Worm (Caenorhabditis elegans) whole organism, L3 larva: ENCODE measurements around the gene rbm-34.
A peak's percentile ranks its signal among the peaks of the same experiment; 100 is the strongest.

ENCODE experiments used
- R02D3.7 ChIP-seq: fragments of 150-350 bp; optimal IDR thresholded peaks from 2 replicates; lab custom pipeline; 2014; ENCODE audit warnings: missing biosample characterization, missing genetic modification characterization
- ZK546.5 ChIP-seq: sonication (generic microtip); optimal IDR thresholded peaks from 2 replicates; lab custom pipeline; 2017; ENCODE audit warnings: missing biosample characterization, missing genetic modification characterization
- aly-2 ChIP-seq: fragments of 150-350 bp; optimal IDR thresholded peaks from 2 replicates; lab custom pipeline; 2014; ENCODE audit warnings: missing biosample characterization, missing genetic modification characterization
- ama-1 ChIP-seq: fragments of 150-350 bp; optimal IDR thresholded peaks from 2 replicates; lab custom pipeline; 2018
- ceh-16 ChIP-seq: sonication (generic microtip); optimal IDR thresholded peaks from 2 replicates; lab custom pipeline; 2017; ENCODE audit warnings: missing biosample characterization, missing genetic modification characterization
- ceh-28 ChIP-seq: fragments of 150-350 bp; optimal IDR thresholded peaks from 2 replicates; lab custom pipeline; 2014; ENCODE audit warnings: missing biosample characterization, missing genetic modification reagents, missing genetic modification characterization
- ceh-82 ChIP-seq: fragments of 150-350 bp; optimal IDR thresholded peaks from 2 replicates; lab custom pipeline; 2014; ENCODE audit warnings: missing biosample characterization, missing genetic modification characterization
- ceh-9 ChIP-seq: sonication (generic microtip); optimal IDR thresholded peaks from 2 replicates; lab custom pipeline; 2018; ENCODE audit warnings: missing biosample characterization, missing genetic modification characterization
- daf-12 ChIP-seq: fragments of 150-350 bp; optimal IDR thresholded peaks from 2 replicates; lab custom pipeline; 2014; ENCODE audit warnings: missing biosample characterization, missing genetic modification reagents, missing genetic modification characterization
- egl-27 ChIP-seq: sonication (generic microtip); optimal IDR thresholded peaks from 4 replicates; lab custom pipeline; 2017; ENCODE audit warnings: missing biosample characterization, missing genetic modification reagents, missing genetic modification characterization
- egl-5 ChIP-seq: fragments of 150-350 bp; optimal IDR thresholded peaks from 2 replicates; lab custom pipeline; 2017; ENCODE audit warnings: missing biosample characterization, missing genetic modification reagents, missing genetic modification characterization, inconsistent platforms
- elt-1 ChIP-seq: fragments of 150-350 bp; optimal IDR thresholded peaks from 2 replicates; lab custom pipeline; 2014; ENCODE audit warnings: missing biosample characterization, missing genetic modification characterization
- elt-2 ChIP-seq: sonication (generic microtip); optimal IDR thresholded peaks from 2 replicates; lab custom pipeline; 2016; ENCODE audit warnings: missing genetic modification reagents, mild to moderate bottlenecking, missing genetic modification characterization, missing compliant biosample characterization
- elt-3 ChIP-seq, 3 experiments: fragments of 150-350 bp in 1 of 3; sonication (generic microtip) in 2 of 3; optimal IDR thresholded peaks; 2 replicates in 2 of 3; 4 replicates in 1 of 3; lab custom pipeline; 2014 to 2017; ENCODE audit warnings: missing biosample characterization in 3 of 3, missing genetic modification characterization in 3 of 3
- eor-1 ChIP-seq, 2 experiments: fragments of 150-350 bp; optimal IDR thresholded peaks; 2 replicates each; lab custom pipeline; 2014 to 2018; ENCODE audit warnings: missing biosample characterization in 2 of 2, missing genetic modification characterization in 2 of 2
- fkh-10 ChIP-seq: sonication (generic microtip); optimal IDR thresholded peaks from 2 replicates; lab custom pipeline; 2017; ENCODE audit warnings: missing biosample characterization, missing genetic modification reagents, missing genetic modification characterization
- fos-1 ChIP-seq: fragments of 150-350 bp; optimal IDR thresholded peaks from 2 replicates; lab custom pipeline; 2014; ENCODE audit warnings: missing biosample characterization, missing genetic modification characterization
- hmg-11 ChIP-seq: sonication (generic microtip); optimal IDR thresholded peaks from 2 replicates; lab custom pipeline; 2016; ENCODE audit warnings: missing genetic modification characterization, missing compliant biosample characterization
- jun-1 ChIP-seq: fragments of 150-350 bp; optimal IDR thresholded peaks from 2 replicates; lab custom pipeline; 2014; ENCODE audit warnings: missing biosample characterization, missing genetic modification reagents, missing genetic modification characterization
- lin-15B ChIP-seq: fragments of 150-350 bp; optimal IDR thresholded peaks from 2 replicates; lab custom pipeline; 2014; ENCODE audit warnings: missing biosample characterization, missing genetic modification characterization
- lin-39 ChIP-seq: fragments of 150-350 bp; optimal IDR thresholded peaks from 2 replicates; lab custom pipeline; 2018; ENCODE audit warnings: missing biosample characterization, missing genetic modification reagents, missing genetic modification characterization
- mdl-1 ChIP-seq: fragments of 150-350 bp; optimal IDR thresholded peaks from 2 replicates; lab custom pipeline; 2014; ENCODE audit warnings: missing biosample characterization, missing genetic modification characterization
- mml-1 ChIP-seq: fragments of 150-350 bp; sonication (generic microtip); optimal IDR thresholded peaks from 3 replicates; lab custom pipeline; 2014; ENCODE audit warnings: missing biosample characterization, missing genetic modification characterization
- nfya-1 ChIP-seq: sonication (generic microtip); optimal IDR thresholded peaks from 2 replicates; lab custom pipeline; 2017; ENCODE audit warnings: missing genetic modification characterization, mild to moderate bottlenecking, missing compliant biosample characterization, antibody characterized with exemption, moderate library complexity; ENCODE audit not compliant: insufficient read depth
- nhr-11 ChIP-seq: fragments of 150-350 bp; optimal IDR thresholded peaks from 2 replicates; lab custom pipeline; 2014; ENCODE audit warnings: missing biosample characterization, missing genetic modification characterization
- nhr-12 ChIP-seq: fragments of 150-350 bp; optimal IDR thresholded peaks from 2 replicates; lab custom pipeline; 2014; ENCODE audit warnings: missing biosample characterization, missing genetic modification characterization
- nhr-23 ChIP-seq: fragments of 150-350 bp; optimal IDR thresholded peaks from 2 replicates; lab custom pipeline; 2014; ENCODE audit warnings: missing biosample characterization, missing genetic modification reagents, missing genetic modification characterization
- nhr-237 ChIP-seq: fragments of 150-350 bp; optimal IDR thresholded peaks from 2 replicates; lab custom pipeline; 2014; ENCODE audit warnings: missing biosample characterization, missing genetic modification characterization
- nhr-25 ChIP-seq: sonication (generic microtip); optimal IDR thresholded peaks from 2 replicates; lab custom pipeline; 2017; ENCODE audit warnings: missing biosample characterization, missing genetic modification characterization
- nhr-28 ChIP-seq: fragments of 150-350 bp; optimal IDR thresholded peaks from 2 replicates; lab custom pipeline; 2014; ENCODE audit warnings: missing biosample characterization, missing genetic modification characterization
- nhr-43 ChIP-seq: sonication (generic microtip); optimal IDR thresholded peaks from 2 replicates; lab custom pipeline; 2016; ENCODE audit warnings: mild to moderate bottlenecking, missing genetic modification characterization, missing compliant biosample characterization; ENCODE audit not compliant: poor library complexity, severe bottlenecking
- nhr-67 ChIP-seq: fragments of 150-350 bp; optimal IDR thresholded peaks from 2 replicates; lab custom pipeline; 2014; ENCODE audit warnings: missing biosample characterization, missing genetic modification characterization
- nhr-76 ChIP-seq: fragments of 150-350 bp; sonication (generic microtip); optimal IDR thresholded peaks from 5 replicates; lab custom pipeline; 2014; ENCODE audit warnings: missing biosample characterization, missing genetic modification characterization
- nhr-77 ChIP-seq: fragments of 150-350 bp; optimal IDR thresholded peaks from 2 replicates; lab custom pipeline; 2014; ENCODE audit warnings: missing biosample characterization, missing genetic modification characterization
- pha-4 ChIP-seq: fragments of 150-350 bp; optimal IDR thresholded peaks from 2 replicates; lab custom pipeline; 2014; ENCODE audit warnings: missing biosample characterization, missing genetic modification reagents, missing genetic modification characterization
- pqm-1 ChIP-seq: fragments of 150-350 bp; optimal IDR thresholded peaks from 2 replicates; lab custom pipeline; 2017; ENCODE audit warnings: missing biosample characterization, missing genetic modification characterization, inconsistent platforms
- sea-2 ChIP-seq: fragments of 150-350 bp; sonication (generic microtip); optimal IDR thresholded peaks from 4 replicates; lab custom pipeline; 2014; ENCODE audit warnings: missing biosample characterization, missing genetic modification reagents, missing genetic modification characterization
- skn-1 ChIP-seq: fragments of 150-350 bp; optimal IDR thresholded peaks from 2 replicates; lab custom pipeline; 2014; ENCODE audit warnings: missing biosample characterization, missing genetic modification characterization
- snpc-4 ChIP-seq: fragments of 150-350 bp; optimal IDR thresholded peaks from 2 replicates; lab custom pipeline; 2014; ENCODE audit warnings: missing biosample characterization, missing genetic modification characterization
- unc-39 ChIP-seq: sonication (generic microtip); optimal IDR thresholded peaks from 4 replicates; lab custom pipeline; 2017; ENCODE audit warnings: missing biosample characterization, missing genetic modification characterization
- unc-62 ChIP-seq: fragments of 150-350 bp; sonication (generic microtip); optimal IDR thresholded peaks from 4 replicates; lab custom pipeline; 2014; ENCODE audit warnings: missing biosample characterization, missing genetic modification reagents, missing genetic modification characterization
- zag-1 ChIP-seq: fragments of 150-350 bp; optimal IDR thresholded peaks from 2 replicates; lab custom pipeline; 2014; ENCODE audit warnings: missing biosample characterization, missing genetic modification characterization
- ztf-11 ChIP-seq: fragments of 150-350 bp; optimal IDR thresholded peaks from 2 replicates; lab custom pipeline; 2014; ENCODE audit warnings: missing biosample characterization, missing genetic modification characterization
- ztf-4 ChIP-seq: fragments of 150-350 bp; optimal IDR thresholded peaks from 2 replicates; lab custom pipeline; 2014; ENCODE audit warnings: missing biosample characterization, missing genetic modification characterization

Gene rbm-34

ce11 chrIV:12043054-12043453, 42.2 kb upstream of the rbm-34 start:
- TF ChIP-seq elt-2 (tag; lab: Kevin White, UChicago) (peak; percentile 39), nhr-237 (tag; lab: Kevin White, UChicago) (no peak), pqm-1 (peak; percentile 4)
- TF ChIP-seq, all 47 proteins: peak for 2

ce11 chrIV:12044844-12045738, 40.1 kb upstream of the rbm-34 start:
- no peak for TF ChIP-seq fos-1 (tag; lab: Kevin White, UChicago)
- peak; percentile 8 for TF ChIP-seq elt-1 (tag; lab: Kevin White, UChicago)
- no peak for TF ChIP-seq hmg-11 (tag; lab: Kevin White, UChicago)
- TF ChIP-seq nhr-23, result peak; percentile 60
- no peak for TF ChIP-seq lin-39 (tag; lab: Kevin White, UChicago)
- TF ChIP-seq nhr-28 (tag; lab: Kevin White, UChicago), result no peak
- TF ChIP-seq aly-2 (tag; lab: Kevin White, UChicago), result no peak
- TF ChIP-seq mdl-1, result no peak
- TF ChIP-seq nhr-43 (tag; lab: Kevin White, UChicago), result peak; percentile 62
- no peak for TF ChIP-seq egl-5 (tag; lab: Kevin White, UChicago)
- peak; percentile 16 for TF ChIP-seq pqm-1
- no peak for TF ChIP-seq ceh-82 (tag; lab: Kevin White, UChicago)
- TF ChIP-seq snpc-4, result no peak
- peak; percentile 19 for TF ChIP-seq elt-2 (tag; lab: Kevin White, UChicago)
- no peak for TF ChIP-seq ceh-16 (tag; lab: Kevin White, UChicago)
- no peak for TF ChIP-seq nhr-11
- TF ChIP-seq unc-39 (tag; lab: Kevin White, UChicago), result no peak

ce11 chrIV:12046524-12047203, 38.6 kb upstream of the rbm-34 start, which contains the start of gene T12G3.2:
Gene T12G3.2, minus strand, starts transcription at chrIV:12046967.
- TF ChIP-seq jun-1, result peak; percentile 10
- no peak for TF ChIP-seq nhr-67
- TF ChIP-seq nhr-77 (tag; lab: Kevin White, UChicago), result no peak
- no peak for TF ChIP-seq mdl-1
- TF ChIP-seq daf-12 (tag; lab: Kevin White, UChicago), result no peak
- TF ChIP-seq ceh-82 (tag; lab: Kevin White, UChicago), result no peak
- TF ChIP-seq ztf-11 (tag; lab: Kevin White, UChicago), result no peak
- no peak for TF ChIP-seq skn-1
- TF ChIP-seq aly-2 (tag; lab: Kevin White, UChicago), result no peak
- peak; percentile 82 for TF ChIP-seq elt-2 (tag; lab: Kevin White, UChicago)
- no peak for TF ChIP-seq eor-1 (tag; optimal IDR thresholded peaks at IDR 0.05; lab: Kevin White, UChicago)
- TF ChIP-seq mml-1, result no peak
- no peak for TF ChIP-seq lin-15B (tag; lab: Kevin White, UChicago)
- no peak for TF ChIP-seq fkh-10
- TF ChIP-seq egl-5 (tag; lab: Kevin White, UChicago), result no peak
- no peak for TF ChIP-seq unc-39 (tag; lab: Kevin White, UChicago)
- no peak for TF ChIP-seq nhr-12 (tag; lab: Kevin White, UChicago)
- TF ChIP-seq ama-1 (lab: Kevin White, UChicago), result no peak
- TF ChIP-seq lin-39 (tag; lab: Kevin White, UChicago), result no peak
- TF ChIP-seq ceh-9, result no peak
- no peak for TF ChIP-seq hmg-11 (tag; lab: Kevin White, UChicago)
- TF ChIP-seq ceh-28 (tag; lab: Kevin White, UChicago), result peak; percentile 7
- peak in 1 of 3 experiments; percentile 59 for TF ChIP-seq elt-3 (tag; optimal IDR thresholded peaks at IDR 0.05; lab: Kevin White, UChicago)
- TF ChIP-seq nhr-11, result no peak
- no peak for TF ChIP-seq ZK546.5 (tag; lab: Kevin White, UChicago)
- no peak for TF ChIP-seq unc-62
- TF ChIP-seq nfya-1 (tag; lab: Kevin White, UChicago), result no peak
- peak; percentile 28 for TF ChIP-seq pha-4 (tag; lab: Kevin White, UChicago)
- TF ChIP-seq elt-1 (tag; lab: Kevin White, UChicago), result no peak
- no peak for TF ChIP-seq fos-1 (tag; lab: Kevin White, UChicago)
- peak; percentile 16 for TF ChIP-seq nhr-43 (tag; lab: Kevin White, UChicago)
- peak; percentile 13 for TF ChIP-seq nhr-23
- TF ChIP-seq sea-2 (GFP tag; lab: Kevin White, UChicago), result no peak
- TF ChIP-seq nhr-25, result peak; percentile 1
- no peak for TF ChIP-seq nhr-76 (tag; lab: Kevin White, UChicago)
- TF ChIP-seq ceh-16 (tag; lab: Kevin White, UChicago), result no peak
- no peak for TF ChIP-seq snpc-4
- TF ChIP-seq zag-1 (tag; lab: Kevin White, UChicago), result no peak
- TF ChIP-seq pqm-1, result peak; percentile 52
- no peak for TF ChIP-seq nhr-28 (tag; lab: Kevin White, UChicago)
- TF ChIP-seq egl-27, result no peak
- TF ChIP-seq nhr-237 (tag; lab: Kevin White, UChicago), result no peak
- no peak for TF ChIP-seq ztf-4 (tag; lab: Kevin White, UChicago)
- no peak for TF ChIP-seq R02D3.7 (tag; lab: Kevin White, UChicago)
